Fruit fly (Drosophila melanogaster): ENCODE data around the gene CG46320.

dm6 chr3L:5789663-5790062 lies 125.7 kb downstream of the CG46320 start:
- no peak for TF ChIP-seq cnc (optimal IDR thresholded peaks at IDR 0.05)
- no peak for TF ChIP-seq Clk (GFP tag; optimal IDR thresholded peaks at IDR 0.05)
- TF ChIP-seq Crg-1 (GFP tag; optimal IDR thresholded peaks at IDR 0.05): no peak
- peak; percentile 23 for TF ChIP-seq bab1 (GFP tag; optimal IDR thresholded peaks at IDR 0.05)
- TF ChIP-seq kay (GFP tag; ENCODE audit: borderline replicate concordance): no peak
- TF ChIP-seq CG7101 (tag; optimal IDR thresholded peaks at IDR 0.05): peak; percentile 29
- no peak for TF ChIP-seq Hr96 (GFP tag; optimal IDR thresholded peaks at IDR 0.05)
- no peak for TF ChIP-seq CG5204 (GFP tag; optimal IDR thresholded peaks at IDR 0.05)
- no peak for TF ChIP-seq ovo (GFP tag; optimal IDR thresholded peaks at IDR 0.05)
- no peak for TF ChIP-seq toe (GFP tag; optimal IDR thresholded peaks at IDR 0.05)
- no peak for TF ChIP-seq CG12768 (GFP tag; optimal IDR thresholded peaks at IDR 0.05)
- TF ChIP-seq CG1620 (GFP tag; optimal IDR thresholded peaks at IDR 0.05): no peak
- TF ChIP-seq tj (GFP tag; optimal IDR thresholded peaks at IDR 0.05): no peak
- TF ChIP-seq Mnt (GFP tag; optimal IDR thresholded peaks at IDR 0.05): no peak

Data from whole organism, adult.